Worm (Caenorhabditis elegans) whole organism, L4/young adult: Measurements from ENCODE around the gene ocr-3.

ENCODE experiments used
- W03F9.2 ChIP-seq: fragments of 150-350 bp; optimal IDR thresholded peaks from 2 replicates; lab custom pipeline; 2014; ENCODE audit warnings: missing biosample characterization, missing genetic modification characterization
- him-1 ChIP-seq: sonication (generic microtip); optimal IDR thresholded peaks from 2 replicates; lab custom pipeline; 2016; ENCODE audit warnings: missing genotype, missing genetic modification reagents, missing genetic modification characterization, missing compliant biosample characterization

- TF ChIP-seq W03F9.2 (tag; lab: Kevin White, UChicago) = no peak
- TF ChIP-seq him-1 (tag; lab: Kevin White, UChicago) = no peak
Observed at ce11 chrX:15148389-15148788, 20.1 kb upstream of the ocr-3 start.
